Fruit fly (Drosophila melanogaster) whole organism, prepupa: ENCODE results near the gene Rheb.

Source experiments
- CG10631 ChIP-seq: fragments of 200-800 bp; sonication (Bioruptor generic); optimal IDR thresholded peaks from 2 replicates; lab custom pipeline; 2016; ENCODE audit warnings: missing biosample characterization, missing genetic modification characterization
- CG10669 ChIP-seq: fragments of 200-800 bp; sonication (Bioruptor generic); optimal IDR thresholded peaks from 3 replicates; lab custom pipeline; 2018; ENCODE audit warnings: missing biosample characterization, mild to moderate bottlenecking, missing genetic modification characterization, moderate library complexity
- CG11294 ChIP-seq: fragments of 200-800 bp; sonication (Bioruptor generic); IDR thresholded peaks from 2 replicates; pipeline ENCODE4 v1.3.6; 2022; ENCODE audit warnings: missing biosample characterization, missing genetic modification characterization
- CG11762 ChIP-seq: fragments of 200-800 bp; sonication (Bioruptor generic); optimal IDR thresholded peaks from 3 replicates; lab custom pipeline; 2016; ENCODE audit warnings: missing biosample characterization, missing genetic modification characterization; ENCODE audit not compliant: insufficient read depth
- CG11902 ChIP-seq: fragments of 200-800 bp; sonication (Bioruptor generic); optimal IDR thresholded peaks from 3 replicates; lab custom pipeline; 2016; ENCODE audit warnings: missing biosample characterization, missing genetic modification characterization
- CG15336 ChIP-seq: fragments of 200-800 bp; sonication (Bioruptor generic); IDR thresholded peaks from 2 replicates; pipeline ENCODE4 v1.3.6; 2022; ENCODE audit warnings: missing biosample characterization, missing genetic modification characterization
- CG1621 ChIP-seq: fragments of 200-800 bp; sonication (Bioruptor generic); optimal IDR thresholded peaks from 3 replicates; lab custom pipeline; 2018; ENCODE audit warnings: missing biosample characterization, mild to moderate bottlenecking, missing genetic modification characterization
- CG16779 ChIP-seq: fragments of 200-800 bp; sonication (Bioruptor generic); optimal IDR thresholded peaks from 3 replicates; lab custom pipeline; 2017; ENCODE audit warnings: missing biosample characterization, mild to moderate bottlenecking, missing genetic modification characterization
- CG3032 ChIP-seq: fragments of 200-800 bp; optimal IDR thresholded peaks from 2 replicates; lab custom pipeline; 2019; ENCODE audit warnings: missing biosample characterization, mild to moderate bottlenecking, missing genetic modification characterization, moderate library complexity
- CG31627 ChIP-seq: fragments of 200-800 bp; sonication (Bioruptor generic); optimal IDR thresholded peaks from 3 replicates; lab custom pipeline; 2016; ENCODE audit warnings: missing biosample characterization, missing genetic modification characterization
- CG32006 ChIP-seq: fragments of 200-800 bp; sonication (Bioruptor generic); optimal IDR thresholded peaks from 3 replicates; lab custom pipeline; 2017; ENCODE audit warnings: missing biosample characterization, mild to moderate bottlenecking, missing genetic modification characterization
- CG34406 ChIP-seq: fragments of 200-800 bp; sonication (Bioruptor generic); optimal IDR thresholded peaks from 3 replicates; lab custom pipeline; 2016; ENCODE audit warnings: missing biosample characterization, missing genetic modification characterization
- CG3919 ChIP-seq: fragments of 200-800 bp; sonication (Bioruptor generic); optimal IDR thresholded peaks from 3 replicates; lab custom pipeline; 2016; ENCODE audit warnings: missing biosample characterization, missing genetic modification characterization
- CG4318 ChIP-seq: fragments of 200-800 bp; sonication (Bioruptor generic); optimal IDR thresholded peaks from 3 replicates; lab custom pipeline; 2017; ENCODE audit warnings: missing biosample characterization, mild to moderate bottlenecking, missing genetic modification characterization
- CG6163 ChIP-seq: fragments of 200-800 bp; sonication (Bioruptor generic); IDR thresholded peaks from 3 replicates; pipeline ENCODE4 v1.3.6; 2022; ENCODE audit warnings: missing biosample characterization, missing genetic modification characterization
- CG6276 ChIP-seq: fragments of 200-800 bp; sonication (Bioruptor generic); optimal IDR thresholded peaks from 2 replicates; lab custom pipeline; 2017; ENCODE audit warnings: missing biosample characterization, mild to moderate bottlenecking, missing genetic modification characterization
- CG6808 ChIP-seq: fragments of 200-800 bp; sonication (Bioruptor generic); optimal IDR thresholded peaks from 3 replicates; lab custom pipeline; 2017; ENCODE audit warnings: missing biosample characterization, missing genetic modification characterization, mild to moderate bottlenecking, moderate library complexity, missing genetic modification reagents
- CG6854 ChIP-seq: fragments of 200-800 bp; sonication (Bioruptor generic); optimal IDR thresholded peaks from 2 replicates; lab custom pipeline; 2017; ENCODE audit warnings: missing biosample characterization, mild to moderate bottlenecking, missing genetic modification characterization
- CG7368 ChIP-seq: fragments of 200-800 bp; sonication (Bioruptor generic); optimal IDR thresholded peaks from 3 replicates; lab custom pipeline; 2016; ENCODE audit warnings: missing biosample characterization, missing genetic modification characterization
- CG8119 ChIP-seq: fragments of 200-800 bp; sonication (Bioruptor generic); IDR thresholded peaks from 3 replicates; pipeline ENCODE4 v1.3.6; 2022; ENCODE audit warnings: missing biosample characterization, missing genetic modification characterization
- CG8319 ChIP-seq: fragments of 200-800 bp; sonication (Bioruptor generic); optimal IDR thresholded peaks from 3 replicates; lab custom pipeline; 2016; ENCODE audit warnings: missing biosample characterization, missing genetic modification characterization
- CG8632 ChIP-seq: fragments of 200-800 bp; sonication (Bioruptor generic); optimal IDR thresholded peaks from 3 replicates; lab custom pipeline; 2016; ENCODE audit warnings: missing biosample characterization, missing genetic modification characterization
- Eip75B ChIP-seq: fragments of 200-800 bp; sonication (Bioruptor generic); optimal IDR thresholded peaks from 3 replicates; lab custom pipeline; 2016; ENCODE audit warnings: missing biosample characterization, missing genetic modification characterization
- Eip78C ChIP-seq: fragments of 200-800 bp; sonication (Bioruptor generic); peaks from one replicate; lab custom pipeline; 2016; ENCODE audit warnings: missing biosample characterization, missing genetic modification characterization
- Eip93F ChIP-seq: fragments of 200-800 bp; sonication (Bioruptor generic); optimal IDR thresholded peaks from 2 replicates; lab custom pipeline; 2016; ENCODE audit warnings: missing biosample characterization, mild to moderate bottlenecking, missing genetic modification characterization
- Ets21C ChIP-seq: fragments of 200-800 bp; sonication (Bioruptor generic); optimal IDR thresholded peaks from 3 replicates; lab custom pipeline; 2016; ENCODE audit warnings: missing biosample characterization, missing genetic modification characterization
- Hr39 ChIP-seq: fragments of 200-800 bp; sonication (Bioruptor generic); optimal IDR thresholded peaks from 2 replicates; lab custom pipeline; 2016; ENCODE audit warnings: missing biosample characterization, missing genetic modification characterization
- Hr4 ChIP-seq: fragments of 200-800 bp; sonication (Bioruptor generic); optimal IDR thresholded peaks from 3 replicates; lab custom pipeline; 2016; ENCODE audit warnings: missing biosample characterization, missing genetic modification characterization
- Lpt ChIP-seq: fragments of 200-800 bp; sonication (Bioruptor generic); optimal IDR thresholded peaks from 3 replicates; lab custom pipeline; 2016; ENCODE audit warnings: missing biosample characterization, missing genetic modification characterization
- Met ChIP-seq: fragments of 200-800 bp; sonication (Bioruptor generic); optimal IDR thresholded peaks from 3 replicates; lab custom pipeline; 2016; ENCODE audit warnings: missing biosample characterization, missing genetic modification characterization
- OdsH ChIP-seq: fragments of 200-800 bp; sonication (Bioruptor generic); optimal IDR thresholded peaks from 3 replicates; lab custom pipeline; 2016; ENCODE audit warnings: missing biosample characterization, missing genetic modification characterization
- Smox ChIP-seq: fragments of 200-800 bp; sonication (Bioruptor generic); optimal IDR thresholded peaks from 3 replicates; lab custom pipeline; 2016; ENCODE audit warnings: missing biosample characterization, missing genetic modification characterization
- Sox102F ChIP-seq: fragments of 200-800 bp; sonication (Bioruptor generic); optimal IDR thresholded peaks from 2 replicates; lab custom pipeline; 2016; ENCODE audit warnings: missing biosample characterization, mild to moderate bottlenecking, missing genetic modification characterization
- Sox14 ChIP-seq: fragments of 200-800 bp; sonication (Bioruptor generic); optimal IDR thresholded peaks from 3 replicates; lab custom pipeline; 2016; ENCODE audit warnings: missing biosample characterization, missing genetic modification characterization
- Sox15 ChIP-seq: fragments of 200-800 bp; sonication (Bioruptor generic); optimal IDR thresholded peaks from 3 replicates; lab custom pipeline; 2016; ENCODE audit warnings: missing biosample characterization, missing genetic modification characterization
- achi ChIP-seq: fragments of 200-800 bp; sonication (Bioruptor generic); optimal IDR thresholded peaks from 3 replicates; lab custom pipeline; 2016; ENCODE audit warnings: missing biosample characterization, missing genetic modification characterization
- acj6 ChIP-seq: fragments of 200-800 bp; sonication (Bioruptor generic); optimal IDR thresholded peaks from 3 replicates; lab custom pipeline; 2016; ENCODE audit warnings: missing biosample characterization, missing genetic modification characterization
- cyc ChIP-seq: fragments of 200-800 bp; sonication (Bioruptor generic); optimal IDR thresholded peaks from 3 replicates; lab custom pipeline; 2016; ENCODE audit warnings: missing biosample characterization, missing genetic modification characterization
- dac ChIP-seq: fragments of 200-800 bp; sonication (Bioruptor generic); optimal IDR thresholded peaks from 2 replicates; lab custom pipeline; 2017; ENCODE audit warnings: missing biosample characterization, mild to moderate bottlenecking, missing genetic modification characterization
- dsx ChIP-seq: fragments of 200-800 bp; optimal IDR thresholded peaks from 3 replicates; lab custom pipeline; 2019; ENCODE audit warnings: missing biosample characterization, mild to moderate bottlenecking, missing genetic modification characterization, moderate library complexity; ENCODE audit not compliant: poor library complexity, severe bottlenecking
- eg ChIP-seq: fragments of 200-800 bp; sonication (Bioruptor generic); IDR thresholded peaks from 3 replicates; pipeline ENCODE4 v1.3.6; 2022; ENCODE audit warnings: missing biosample characterization, missing genetic modification characterization
- esn ChIP-seq: fragments of 200-800 bp; sonication (Bioruptor generic); optimal IDR thresholded peaks from 2 replicates; lab custom pipeline; 2016; ENCODE audit warnings: missing biosample characterization, mild to moderate bottlenecking, missing genetic modification characterization, moderate library complexity
- fd59A ChIP-seq: fragments of 200-800 bp; sonication (Bioruptor generic); optimal IDR thresholded peaks from 2 replicates; lab custom pipeline; 2017; ENCODE audit warnings: missing biosample characterization, mild to moderate bottlenecking, missing genetic modification characterization, missing genetic modification reagents
- fd85E ChIP-seq: fragments of 200-800 bp; sonication (Bioruptor generic); optimal IDR thresholded peaks from 3 replicates; lab custom pipeline; 2016; ENCODE audit warnings: missing biosample characterization, missing genetic modification characterization
- fkh ChIP-seq: fragments of 200-800 bp; sonication (Bioruptor generic); optimal IDR thresholded peaks from 3 replicates; lab custom pipeline; 2017; ENCODE audit warnings: missing biosample characterization, mild to moderate bottlenecking, missing genetic modification characterization, moderate library complexity
- lz ChIP-seq: fragments of 200-800 bp; sonication (Bioruptor generic); optimal IDR thresholded peaks from 3 replicates; lab custom pipeline; 2016; ENCODE audit warnings: missing biosample characterization, missing genetic modification characterization
- net ChIP-seq: fragments of 200-800 bp; sonication (Bioruptor generic); optimal IDR thresholded peaks from 3 replicates; lab custom pipeline; 2016; ENCODE audit warnings: missing biosample characterization, missing genetic modification characterization
- pdm3 ChIP-seq: fragments of 200-800 bp; sonication (Bioruptor generic); optimal IDR thresholded peaks from 3 replicates; lab custom pipeline; 2016; ENCODE audit warnings: missing biosample characterization, missing genetic modification characterization
- salr ChIP-seq, 2 experiments: fragments of 200-800 bp; sonication (Bioruptor generic); optimal IDR thresholded peaks; 3 replicates each; lab custom pipeline; 2016 to 2018; ENCODE audit warnings: missing biosample characterization in 2 of 2, missing genetic modification characterization in 2 of 2, mild to moderate bottlenecking in 1 of 2
- spab ChIP-seq: fragments of 200-800 bp; sonication (Bioruptor generic); optimal IDR thresholded peaks from 2 replicates; lab custom pipeline; 2017; ENCODE audit warnings: missing biosample characterization, mild to moderate bottlenecking, missing genetic modification characterization, missing genetic modification reagents
- svp ChIP-seq: fragments of 200-800 bp; sonication (Bioruptor generic); peaks from one replicate; lab custom pipeline; 2016; ENCODE audit warnings: missing biosample characterization, missing genetic modification characterization
- topi ChIP-seq: fragments of 200-800 bp; sonication (Bioruptor generic); optimal IDR thresholded peaks from 3 replicates; lab custom pipeline; 2016; ENCODE audit warnings: missing biosample characterization, missing genetic modification characterization
- vri ChIP-seq: fragments of 200-800 bp; sonication (Bioruptor generic); optimal IDR thresholded peaks from 3 replicates; lab custom pipeline; 2016; ENCODE audit warnings: missing biosample characterization, mild to moderate bottlenecking, missing genetic modification characterization

Rheb gene

DNA sequence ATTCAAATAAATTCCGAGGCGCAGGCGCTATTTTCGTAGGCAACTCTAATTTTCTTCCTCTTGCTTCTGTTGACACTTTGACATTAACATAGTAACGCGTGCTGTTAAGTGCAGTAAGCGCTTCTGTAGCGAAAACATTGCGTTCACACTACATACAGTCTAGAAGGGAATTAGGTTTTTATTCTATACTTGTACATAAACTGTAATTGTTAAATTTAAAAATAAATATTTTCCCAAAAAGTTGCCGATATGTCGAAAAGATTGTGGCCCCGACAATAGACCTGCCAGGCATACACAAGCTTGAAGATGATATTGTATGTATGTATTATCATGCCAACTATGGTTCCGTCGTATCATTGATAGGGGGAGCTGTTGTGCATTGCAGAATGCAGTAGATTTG lies 37.8 kb downstream of the Rheb start, which contains the start of gene asl:
Gene asl, minus strand, starts transcription at position 67 of the 400 bp plus-strand sequence.
- peak; percentile 64 for TF ChIP-seq Hr39 (GFP tag; lab: Kevin White, UChicago)
- TF ChIP-seq fd85E (GFP tag; lab: Kevin White, UChicago) = no peak
- TF ChIP-seq vri (GFP tag; lab: Kevin White, UChicago) = peak; percentile 41
- TF ChIP-seq CG4318 (GFP tag; lab: Kevin White, UChicago) = no peak
- peak; percentile 86 for TF ChIP-seq fkh (GFP tag; lab: Kevin White, UChicago)
- TF ChIP-seq CG8119 (GFP tag; lab: Robert Waterston, UW) = no peak
- peak; percentile 11 for TF ChIP-seq CG6808 (GFP tag; lab: Kevin White, UChicago)
- TF ChIP-seq Sox102F (GFP tag; lab: Kevin White, UChicago) = no peak
- TF ChIP-seq dac (GFP tag; lab: Kevin White, UChicago) = peak; percentile 26
- no peak for TF ChIP-seq Smox
- no peak for TF ChIP-seq svp
- peak; percentile 20 for TF ChIP-seq Ets21C (GFP tag; lab: Kevin White, UChicago)
- TF ChIP-seq esn (GFP tag; lab: Kevin White, UChicago) = peak; percentile 68
- TF ChIP-seq CG34406 (GFP tag; lab: Kevin White, UChicago) = no peak
- TF ChIP-seq CG6163 = peak; percentile 70
- TF ChIP-seq CG11762 = no peak
- TF ChIP-seq Eip78C (GFP tag; lab: Kevin White, UChicago) = peak; percentile 90
- peak; percentile 27 for TF ChIP-seq CG8632 (GFP tag; lab: Kevin White, UChicago)
- no peak for TF ChIP-seq spab (GFP tag; lab: Kevin White, UChicago)
- no peak for TF ChIP-seq CG11902
- peak; percentile 39 for TF ChIP-seq acj6 (GFP tag; lab: Kevin White, UChicago)
- TF ChIP-seq CG7368 (GFP tag; lab: Kevin White, UChicago) = no peak
- TF ChIP-seq CG3919 (GFP tag; lab: Kevin White, UChicago) = no peak
- peak; percentile 33 for TF ChIP-seq CG1621 (tag; lab: Kevin White, UChicago)
- no peak for TF ChIP-seq Met (GFP tag; lab: Kevin White, UChicago)
- no peak for TF ChIP-seq CG10631
- TF ChIP-seq CG3032 (tag; lab: Kevin White, UChicago) = peak; percentile 63
- no peak for TF ChIP-seq fd59A (GFP tag; lab: Kevin White, UChicago)
- no peak for TF ChIP-seq CG6854 (GFP tag; lab: Kevin White, UChicago)
- peak; percentile 70 for TF ChIP-seq Eip93F (GFP tag; lab: Kevin White, UChicago)
- TF ChIP-seq CG31627 (GFP tag; lab: Kevin White, UChicago) = peak; percentile 67
- TF ChIP-seq OdsH (GFP tag; lab: Kevin White, UChicago) = no peak
- TF ChIP-seq CG6276 (GFP tag; lab: Kevin White, UChicago) = no peak
- peak; percentile 74 for TF ChIP-seq dsx (GFP tag; lab: Kevin White, UChicago)
- TF ChIP-seq salr (GFP tag; optimal IDR thresholded peaks at IDR 0.05; lab: Kevin White, UChicago) = peak in 1 of 2 experiments; percentile 9
- TF ChIP-seq topi (GFP tag; lab: Kevin White, UChicago) = peak; percentile 43
- no peak for TF ChIP-seq achi
- peak; percentile 44 for TF ChIP-seq CG15336 (GFP tag; lab: Robert Waterston, UW)
- TF ChIP-seq CG16779 (tag; lab: Kevin White, UChicago) = no peak
- TF ChIP-seq Lpt (GFP tag; lab: Kevin White, UChicago) = peak; percentile 37
- peak; percentile 16; the same call in 1 of the 2 replicates for TF ChIP-seq CG11294
- no peak for TF ChIP-seq CG8319 (GFP tag; lab: Kevin White, UChicago)
- TF ChIP-seq Sox15 (GFP tag; lab: Kevin White, UChicago) = peak; percentile 8
- no peak for TF ChIP-seq net (GFP tag; lab: Kevin White, UChicago)
- TF ChIP-seq cyc (GFP tag; lab: Kevin White, UChicago) = peak; percentile 47
- peak; percentile 62 for TF ChIP-seq lz (GFP tag; lab: Kevin White, UChicago)
- peak; percentile 60 for TF ChIP-seq Eip75B (GFP tag; lab: Kevin White, UChicago)
- peak; percentile 64 for TF ChIP-seq Sox14 (GFP tag; lab: Kevin White, UChicago)
- peak; percentile 60 for TF ChIP-seq Hr4 (GFP tag; lab: Kevin White, UChicago)
- no peak for TF ChIP-seq CG10669
- no peak for TF ChIP-seq pdm3 (GFP tag; lab: Kevin White, UChicago)
- peak; percentile 76 for TF ChIP-seq eg (GFP tag; lab: Robert Waterston, UW)
- TF ChIP-seq CG32006 (GFP tag; lab: Kevin White, UChicago) = no peak
